Fruit fly (Drosophila melanogaster) whole organism: ENCODE measurements around the gene Eip78C.

ENCODE experiments used
- CG8478 ChIP-seq: fragments of >200 bp; optimal IDR thresholded peaks from 2 replicates; lab custom pipeline; 2018; ENCODE audit warnings: inconsistent platforms
- Dll ChIP-seq: fragments of >200 bp; optimal IDR thresholded peaks from 2 replicates; lab custom pipeline; 2017
- pan ChIP-seq: fragments of >200 bp; optimal IDR thresholded peaks from 2 replicates; lab custom pipeline; 2017
- psq ChIP-seq: fragments of >200 bp; optimal IDR thresholded peaks from 2 replicates; lab custom pipeline; 2017
- usp ChIP-seq: fragments of >200 bp; optimal IDR thresholded peaks from 2 replicates; lab custom pipeline; 2017; ENCODE audit warnings: missing biosample characterization, missing genetic modification characterization, mixed read lengths

dm6 chr3L:21206486-21206885, 19.9 kb upstream of the Eip78C start:
- TF ChIP-seq pan (lab: Kevin White, UChicago) = no peak
- TF ChIP-seq usp (GFP tag; lab: Kevin White, UChicago) = no peak
- TF ChIP-seq psq = no peak
- no peak for TF ChIP-seq Dll (lab: Kevin White, UChicago)
- no peak for TF ChIP-seq CG8478 (lab: Kevin White, UChicago)
